Fruit fly (Drosophila melanogaster) whole organism, wandering third instar larva: ENCODE results near the gene CG33322.

Experiments used
- CG32264 ChIP-seq: fragments of 200-800 bp; sonication (Bioruptor generic); optimal IDR thresholded peaks from 2 replicates; lab custom pipeline; 2016; ENCODE audit warnings: missing biosample characterization, missing genetic modification characterization
- CG9705 ChIP-seq: fragments of 200-800 bp; sonication (Bioruptor generic); optimal IDR thresholded peaks from 2 replicates; lab custom pipeline; 2018; ENCODE audit warnings: missing biosample characterization, mild to moderate bottlenecking, missing genetic modification characterization
- CrebA ChIP-seq: fragments of 200-800 bp; sonication (Bioruptor generic); optimal IDR thresholded peaks from 2 replicates; lab custom pipeline; 2016; ENCODE audit warnings: missing biosample characterization, mild to moderate bottlenecking, missing genetic modification characterization, borderline replicate concordance
- GATAd ChIP-seq: sonication (Bioruptor generic); optimal IDR thresholded peaks from 2 replicates; lab custom pipeline; 2016; ENCODE audit warnings: missing biosample characterization, missing genetic modification characterization
- HLH106 ChIP-seq: fragments of 200-800 bp; optimal IDR thresholded peaks from 3 replicates; lab custom pipeline; 2019; ENCODE audit warnings: missing biosample characterization, mild to moderate bottlenecking, missing genetic modification characterization, moderate library complexity
- Hr78 ChIP-seq: fragments of >200 bp; optimal IDR thresholded peaks from 2 replicates; lab custom pipeline; 2017; ENCODE audit warnings: missing biosample characterization, missing genetic modification characterization
- Hr83 ChIP-seq: fragments of 200-300 bp; sonication (Bioruptor generic); optimal IDR thresholded peaks from 2 replicates; lab custom pipeline; 2016; ENCODE audit warnings: missing biosample characterization, mild to moderate bottlenecking, missing genetic modification characterization, moderate library complexity; ENCODE audit not compliant: poor library complexity, severe bottlenecking
- Jra ChIP-seq: sonication (Bioruptor generic); optimal IDR thresholded peaks from 2 replicates; lab custom pipeline; 2016; ENCODE audit warnings: missing biosample characterization, missing genetic modification characterization
- Myc ChIP-seq: fragments of >200 bp; optimal IDR thresholded peaks from 2 replicates; lab custom pipeline; 2017
- OdsH ChIP-seq: fragments of 200-800 bp; sonication (Bioruptor generic); optimal IDR thresholded peaks from 2 replicates; lab custom pipeline; 2016; ENCODE audit warnings: missing biosample characterization, mild to moderate bottlenecking, missing genetic modification characterization
- Rel ChIP-seq, 2 experiments: fragments of 200-800 bp; sonication (Bioruptor generic) in 1 of 2; optimal IDR thresholded peaks; 2 replicates in 1 of 2; 3 replicates in 1 of 2; lab custom pipeline; 2016 to 2019; ENCODE audit warnings: mild to moderate bottlenecking in 2 of 2, missing biosample characterization in 2 of 2, missing genetic modification characterization in 2 of 2, moderate library complexity in 1 of 2
- Sp1 ChIP-seq: fragments of 200-800 bp; sonication (Bioruptor generic); optimal IDR thresholded peaks from 3 replicates; lab custom pipeline; 2019; ENCODE audit warnings: missing biosample characterization, mild to moderate bottlenecking, missing genetic modification characterization, moderate library complexity
- Vsx2 ChIP-seq: fragments of 200-300, 225-300 bp; sonication (Bioruptor generic); optimal IDR thresholded peaks from 2 replicates; lab custom pipeline; 2018; ENCODE audit warnings: missing biosample characterization, missing genetic modification characterization; ENCODE audit not compliant: partially characterized antibody
- br ChIP-seq: fragments of 200-800 bp; sonication (Bioruptor generic); optimal IDR thresholded peaks from 2 replicates; lab custom pipeline; 2016; ENCODE audit warnings: missing biosample characterization, missing genetic modification characterization
- dl ChIP-seq, 2 experiments: fragments of 175-275, 200-275 bp in 1 of 2; fragments of 200-275 bp in 1 of 2; sonication (Bioruptor generic); optimal IDR thresholded peaks; lab custom pipeline; 2018; ENCODE audit warnings: mild to moderate bottlenecking in 2 of 2, missing biosample characterization in 2 of 2, missing genetic modification characterization in 2 of 2, moderate library complexity in 2 of 2; ENCODE audit not compliant: partially characterized antibody in 2 of 2, insufficient read depth in 1 of 2
- foxo ChIP-seq, 2 experiments: fragments of 200-800 bp; sonication (Bioruptor generic); optimal IDR thresholded peaks; 2 replicates in 1 of 2; 3 replicates in 1 of 2; lab custom pipeline; 2016 to 2017; ENCODE audit warnings: missing biosample characterization in 2 of 2, missing genetic modification characterization in 2 of 2
- fru ChIP-seq: fragments of 200-800 bp; sonication (Bioruptor generic); optimal IDR thresholded peaks from 3 replicates; lab custom pipeline; 2016; ENCODE audit warnings: missing biosample characterization, mild to moderate bottlenecking, missing genetic modification characterization
- h ChIP-seq: fragments of 200-800 bp; sonication (Bioruptor generic); optimal IDR thresholded peaks from 3 replicates; lab custom pipeline; 2016; ENCODE audit warnings: missing biosample characterization, mild to moderate bottlenecking, missing genetic modification characterization
- jim ChIP-seq: fragments of 175-275, 200-325 bp; sonication (Bioruptor generic); optimal IDR thresholded peaks from 2 replicates; lab custom pipeline; 2016; ENCODE audit warnings: missing biosample characterization, mild to moderate bottlenecking, missing genetic modification characterization
- lola ChIP-seq: fragments of >200 bp; optimal IDR thresholded peaks from 2 replicates; lab custom pipeline; 2017; ENCODE audit warnings: missing biosample characterization, missing genetic modification characterization
- pan ChIP-seq: fragments of >200 bp; optimal IDR thresholded peaks from 2 replicates; lab custom pipeline; 2017
- psq ChIP-seq: fragments of 200-800 bp; sonication (Bioruptor generic); optimal IDR thresholded peaks from 3 replicates; lab custom pipeline; 2017; ENCODE audit warnings: missing biosample characterization, mild to moderate bottlenecking, missing genetic modification characterization, moderate library complexity
- rgr ChIP-seq: fragments of 200-800 bp; sonication (Bioruptor generic); optimal IDR thresholded peaks from 3 replicates; lab custom pipeline; 2016; ENCODE audit warnings: missing biosample characterization, mild to moderate bottlenecking, missing genetic modification characterization
- sage ChIP-seq: fragments of 200-800 bp; sonication (Bioruptor generic); optimal IDR thresholded peaks from 2 replicates; lab custom pipeline; 2016; ENCODE audit warnings: missing biosample characterization, mild to moderate bottlenecking, missing genetic modification characterization
- sv ChIP-seq: fragments of 200-800 bp; sonication (Bioruptor generic); optimal IDR thresholded peaks from 3 replicates; lab custom pipeline; 2016; ENCODE audit warnings: missing biosample characterization, missing genetic modification characterization
- usp ChIP-seq: fragments of >200 bp; optimal IDR thresholded peaks from 2 replicates; lab custom pipeline; 2017; ENCODE audit warnings: missing biosample characterization, missing genetic modification characterization
- woc ChIP-seq: sonication (Bioruptor generic); optimal IDR thresholded peaks from 2 replicates; lab custom pipeline; 2016; ENCODE audit warnings: missing biosample characterization, mild to moderate bottlenecking, missing genetic modification characterization

The CG33322 gene

dm6 chr2L:20811039-20811652 lies 4.9 kb downstream of the CG33322 start:
- TF ChIP-seq fru (GFP tag; lab: Kevin White, UChicago) (no peak), sv (GFP tag; lab: Kevin White, UChicago) (peak; percentile 10)

dm6 chr2L:20809229-20809628 lies 6.8 kb downstream of the CG33322 start:
- TF ChIP-seq fru (GFP tag; lab: Kevin White, UChicago) = no peak
- TF ChIP-seq Hr78 = no peak
- TF ChIP-seq psq (GFP tag; lab: Kevin White, UChicago) = no peak
- no peak for TF ChIP-seq Myc (lab: Kevin White, UChicago)
- no peak for TF ChIP-seq GATAd (GFP tag; lab: Kevin White, UChicago)
- TF ChIP-seq pan (lab: Kevin White, UChicago) = no peak
- TF ChIP-seq CG9705 (GFP tag; lab: Kevin White, UChicago) = no peak
- no peak for TF ChIP-seq CG32264
- no peak for TF ChIP-seq lola (GFP tag; lab: Kevin White, UChicago)
- TF ChIP-seq rgr (GFP tag; lab: Kevin White, UChicago) = no peak
- no peak for TF ChIP-seq br (GFP tag; lab: Kevin White, UChicago)

- TF ChIP-seq Vsx2 (GFP tag; lab: Kevin White, UChicago) = peak; percentile 25
- no peak for TF ChIP-seq dl (GFP tag; optimal IDR thresholded peaks at IDR 0.05; lab: Kevin White, UChicago; ENCODE audit: insufficient read depth in 1 of 2, partially characterized antibody in 2 of 2)
Measured at dm6 chr2L:20808510-20809195, 7.4 kb downstream of the CG33322 start.

dm6 chr2L:20807617-20808509 lies 8.2 kb downstream of the CG33322 start:
- TF ChIP-seq woc (GFP tag; lab: Kevin White, UChicago) (no peak), h (peak; percentile 21), rgr (GFP tag; lab: Kevin White, UChicago) (peak; percentile 9), foxo (GFP tag; optimal IDR thresholded peaks at IDR 0.05; lab: Kevin White, UChicago) (peak in 1 of 2 experiments; percentile 21), HLH106 (tag; lab: Kevin White, UChicago) (peak; percentile 46), Sp1 (GFP tag; lab: Kevin White, UChicago) (peak; percentile 52), psq (GFP tag; lab: Kevin White, UChicago) (peak; percentile 29), sv (GFP tag; lab: Kevin White, UChicago) (no peak), CrebA (GFP tag; lab: Kevin White, UChicago) (no peak), br (GFP tag; lab: Kevin White, UChicago) (no peak), lola (GFP tag; lab: Kevin White, UChicago) (no peak), usp (GFP tag; lab: Kevin White, UChicago) (no peak), Rel (GFP tag; optimal IDR thresholded peaks at IDR 0.05; lab: Kevin White, UChicago) (no peak), Rel (tag; optimal IDR thresholded peaks at IDR 0.05; lab: Kevin White, UChicago) (no peak), jim (GFP tag; lab: Kevin White, UChicago) (no peak), Vsx2 (GFP tag; lab: Kevin White, UChicago) (no peak), OdsH (peak; percentile 32), Hr83 (GFP tag; lab: Kevin White, UChicago) (no peak), dl (GFP tag; optimal IDR thresholded peaks at IDR 0.05; lab: Kevin White, UChicago; ENCODE audit: insufficient read depth in 1 of 2, partially characterized antibody in 2 of 2) (no peak), sage (GFP tag; lab: Kevin White, UChicago) (no peak), Jra (GFP tag; lab: Kevin White, UChicago) (no peak)
- TF ChIP-seq, all 38 proteins: peak for 7

DNA sequence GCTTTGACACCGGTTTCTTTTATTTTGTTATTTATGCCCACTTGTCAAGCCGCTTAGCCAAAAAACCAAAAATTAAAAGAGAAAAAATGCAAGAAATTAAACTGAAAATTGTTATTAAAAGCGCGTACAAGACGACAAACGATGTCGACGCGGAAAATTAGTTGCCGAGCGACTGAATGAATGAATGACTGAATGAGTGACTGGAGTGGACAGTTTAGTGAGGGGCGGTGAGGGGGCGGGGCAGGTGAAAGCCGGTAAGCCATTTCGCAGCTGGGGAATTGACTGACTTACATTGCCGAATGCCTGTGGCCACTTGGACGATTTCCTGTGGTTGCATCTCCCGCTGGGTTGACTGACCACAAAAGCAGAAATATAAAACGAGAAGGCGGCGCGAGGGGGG lies 9.4 kb downstream of the CG33322 start:
- TF ChIP-seq h (no peak), sv (GFP tag; lab: Kevin White, UChicago) (no peak)
